Fruit fly (Drosophila melanogaster) whole organism, embryonic: ENCODE results near the gene Lerp.

ENCODE experiments used
- Abd-B ChIP-seq: fragments of 200-800 bp; sonication (Bioruptor generic); optimal IDR thresholded peaks from 2 replicates; lab custom pipeline; 2018; ENCODE audit warnings: missing biosample characterization, mild to moderate bottlenecking, missing genetic modification characterization, moderate library complexity
- Atf6 ChIP-seq: fragments of 200-800 bp; sonication (Bioruptor generic); IDR thresholded peaks from 2 replicates; pipeline ENCODE4 v1.3.6; 2022; ENCODE audit warnings: missing biosample characterization, missing genetic modification characterization
- BEAF-32 ChIP-seq: fragments of 200-800 bp; sonication (Bioruptor generic); optimal IDR thresholded peaks from 3 replicates; lab custom pipeline; 2017; ENCODE audit warnings: missing biosample characterization, missing genetic modification characterization, mild to moderate bottlenecking, moderate library complexity, missing genetic modification reagents
- CG14965 ChIP-seq: fragments of 200-800 bp; sonication (Bioruptor generic); optimal IDR thresholded peaks from 2 replicates; lab custom pipeline; 2016; ENCODE audit warnings: missing biosample characterization, missing genetic modification characterization, borderline replicate concordance
- CG2678 ChIP-seq: fragments of 200-800 bp; sonication (Bioruptor generic); optimal IDR thresholded peaks from 3 replicates; lab custom pipeline; 2019; ENCODE audit warnings: missing biosample characterization, mild to moderate bottlenecking, missing genetic modification characterization, moderate library complexity
- CG31388 ChIP-seq: fragments of 200-800 bp; sonication (Bioruptor generic); optimal IDR thresholded peaks from 2 replicates; lab custom pipeline; 2016; ENCODE audit warnings: missing biosample characterization, missing genetic modification characterization
- CG32767 ChIP-seq: fragments of 200-800 bp; sonication (Bioruptor generic); IDR thresholded peaks from 2 replicates; pipeline ENCODE4 v1.3.6; 2022; ENCODE audit warnings: missing biosample characterization, missing genetic modification characterization
- CG4282 ChIP-seq: fragments of 200-800 bp; sonication (Bioruptor generic); optimal IDR thresholded peaks from 2 replicates; lab custom pipeline; 2016; ENCODE audit warnings: missing biosample characterization, missing genetic modification characterization
- CG4404 ChIP-seq: fragments of 200-800 bp; sonication (Bioruptor generic); IDR thresholded peaks from 2 replicates; pipeline ENCODE4 v1.3.6; 2022; ENCODE audit warnings: missing biosample characterization, missing genetic modification characterization
- CG4707 ChIP-seq: fragments of 200-800 bp; sonication (Bioruptor generic); optimal IDR thresholded peaks from 2 replicates; lab custom pipeline; 2018; ENCODE audit warnings: missing biosample characterization, mild to moderate bottlenecking, missing genetic modification characterization, moderate library complexity
- CG5180 ChIP-seq: fragments of 200-800 bp; sonication (Bioruptor generic); optimal IDR thresholded peaks from 3 replicates; lab custom pipeline; 2017; ENCODE audit warnings: missing biosample characterization, missing genetic modification characterization, mild to moderate bottlenecking, moderate library complexity, missing genetic modification reagents
- CG5245 ChIP-seq: fragments of 200-800 bp; sonication (Bioruptor generic); optimal IDR thresholded peaks from 3 replicates; lab custom pipeline; 2016; ENCODE audit warnings: missing biosample characterization, missing genetic modification characterization
- CG5953 ChIP-seq: fragments of 200-800 bp; sonication (Bioruptor generic); IDR thresholded peaks from 2 replicates; pipeline ENCODE4 v1.3.6; 2022; ENCODE audit warnings: missing biosample characterization, missing genetic modification characterization
- CG8359 ChIP-seq: fragments of 200-800 bp; sonication (Bioruptor generic); optimal IDR thresholded peaks from 2 replicates; lab custom pipeline; 2017; ENCODE audit warnings: missing biosample characterization, mild to moderate bottlenecking, missing genetic modification characterization, borderline replicate concordance
- CTCF ChIP-seq: fragments of 200-800 bp; sonication (Bioruptor generic); optimal IDR thresholded peaks from 2 replicates; lab custom pipeline; 2017; ENCODE audit warnings: missing biosample characterization, mild to moderate bottlenecking, missing genetic modification characterization, moderate library complexity
- D19A ChIP-seq: fragments of 200-800 bp; optimal IDR thresholded peaks from 3 replicates; lab custom pipeline; 2019; ENCODE audit warnings: missing biosample characterization, mild to moderate bottlenecking, missing genetic modification characterization, moderate library complexity
- Dad ChIP-seq: fragments of 200-800 bp; sonication (Bioruptor generic); optimal IDR thresholded peaks from 3 replicates; lab custom pipeline; 2016; ENCODE audit warnings: missing biosample characterization, missing genetic modification characterization
- Doc3 ChIP-seq: fragments of 200-800 bp; sonication (Bioruptor generic); IDR thresholded peaks from 3 replicates; pipeline ENCODE4 v1.3.6; 2022; ENCODE audit warnings: missing biosample characterization, missing genetic modification characterization; ENCODE audit not compliant: partially characterized antibody
- ERR ChIP-seq: fragments of 200-800 bp; sonication (Bioruptor generic); optimal IDR thresholded peaks from 2 replicates; lab custom pipeline; 2016; ENCODE audit warnings: missing biosample characterization, missing genetic modification characterization
- Fer2 ChIP-seq: fragments of 200-800 bp; sonication (Bioruptor generic); optimal IDR thresholded peaks from 2 replicates; lab custom pipeline; 2018; ENCODE audit warnings: missing biosample characterization, mild to moderate bottlenecking, missing genetic modification characterization, moderate library complexity
- Hmx ChIP-seq: fragments of 200-800 bp; sonication (Bioruptor generic); optimal IDR thresholded peaks from 2 replicates; lab custom pipeline; 2016; ENCODE audit warnings: missing biosample characterization, missing genetic modification characterization
- Meics ChIP-seq: fragments of 200-800 bp; sonication (Bioruptor generic); optimal IDR thresholded peaks from 2 replicates; lab custom pipeline; 2017; ENCODE audit warnings: missing biosample characterization, mild to moderate bottlenecking, missing genetic modification characterization
- NK7.1 ChIP-seq: fragments of 200-800 bp; sonication (Bioruptor generic); optimal IDR thresholded peaks from 3 replicates; lab custom pipeline; 2016; ENCODE audit warnings: missing biosample characterization, missing genetic modification characterization
- Pdp1 ChIP-seq, 2 experiments: fragments of 200-800 bp; sonication (Bioruptor generic); optimal IDR thresholded peaks; 3 replicates each; lab custom pipeline; 2016; ENCODE audit warnings: missing biosample characterization in 2 of 2, missing genetic modification characterization in 2 of 2, mild to moderate bottlenecking in 1 of 2, moderate library complexity in 1 of 2
- Ravus ChIP-seq: fragments of 200-800 bp; sonication (Bioruptor generic); IDR thresholded peaks from 2 replicates; pipeline ENCODE4 v1.3.6; 2022; ENCODE audit warnings: missing biosample characterization, missing genetic modification characterization
- Scr ChIP-seq: fragments of 200-800 bp; sonication (Bioruptor generic); IDR thresholded peaks from 2 replicates; pipeline ENCODE4 v1.3.6; 2022; ENCODE audit warnings: missing biosample characterization, missing genetic modification characterization; ENCODE audit not compliant: partially characterized antibody
- Xrp1 ChIP-seq: fragments of 200-800 bp; sonication (Bioruptor generic); IDR thresholded peaks from 2 replicates; pipeline ENCODE4 v1.3.6; 2022; ENCODE audit warnings: missing biosample characterization, missing genetic modification characterization
- amos ChIP-seq: fragments of 200-800 bp; sonication (Bioruptor generic); IDR thresholded peaks from 2 replicates; pipeline ENCODE4 v1.3.6; 2022; ENCODE audit warnings: missing biosample characterization, missing genetic modification characterization; ENCODE audit not compliant: partially characterized antibody
- btn ChIP-seq: fragments of 200-800 bp; sonication (Bioruptor generic); optimal IDR thresholded peaks from 2 replicates; lab custom pipeline; 2016; ENCODE audit warnings: missing biosample characterization, missing genetic modification characterization
- cato ChIP-seq: fragments of 200-800 bp; sonication (Bioruptor generic); optimal IDR thresholded peaks from 2 replicates; lab custom pipeline; 2016; ENCODE audit warnings: missing biosample characterization, missing genetic modification characterization, borderline replicate concordance
- chm ChIP-seq: fragments of 200-800 bp; sonication (Bioruptor generic); IDR thresholded peaks from 2 replicates; pipeline ENCODE4 v1.3.6; 2022; ENCODE audit warnings: missing biosample characterization, missing genetic modification characterization
- da ChIP-seq: fragments of 200-800 bp; sonication (Bioruptor generic); optimal IDR thresholded peaks from 2 replicates; lab custom pipeline; 2016; ENCODE audit warnings: missing biosample characterization, missing genetic modification characterization
- en ChIP-seq: fragments of 200-800 bp; sonication (Bioruptor generic); optimal IDR thresholded peaks from 2 replicates; lab custom pipeline; 2016; ENCODE audit warnings: missing biosample characterization, missing genetic modification characterization
- fd102C ChIP-seq: fragments of 200-800 bp; sonication (Bioruptor generic); optimal IDR thresholded peaks from 2 replicates; lab custom pipeline; 2018; ENCODE audit warnings: missing biosample characterization, mild to moderate bottlenecking, missing genetic modification characterization, moderate library complexity
- fd3F ChIP-seq: fragments of 200-800 bp; sonication (Bioruptor generic); optimal IDR thresholded peaks from 2 replicates; lab custom pipeline; 2018; ENCODE audit warnings: missing biosample characterization, mild to moderate bottlenecking, missing genetic modification characterization, moderate library complexity
- her ChIP-seq: fragments of 200-800 bp; sonication (Bioruptor generic); optimal IDR thresholded peaks from 2 replicates; lab custom pipeline; 2016; ENCODE audit warnings: missing biosample characterization, missing genetic modification characterization
- hth ChIP-seq: fragments of >200 bp; optimal IDR thresholded peaks from 2 replicates; lab custom pipeline; 2017; ENCODE audit warnings: inconsistent platforms
- nau ChIP-seq: fragments of 200-800 bp; sonication (Bioruptor generic); optimal IDR thresholded peaks from 3 replicates; lab custom pipeline; 2017; ENCODE audit warnings: missing biosample characterization, mild to moderate bottlenecking, missing genetic modification characterization, missing genetic modification reagents
- salm ChIP-seq: fragments of 200-800 bp; sonication (Bioruptor generic); optimal IDR thresholded peaks from 2 replicates; lab custom pipeline; 2018; ENCODE audit warnings: missing biosample characterization, mild to moderate bottlenecking, missing genetic modification characterization
- shn ChIP-seq: fragments of 200-800 bp; sonication (Bioruptor generic); optimal IDR thresholded peaks from 3 replicates; lab custom pipeline; 2016; ENCODE audit warnings: missing biosample characterization, missing genetic modification characterization
- tgo ChIP-seq: fragments of 200-800 bp; sonication (Bioruptor generic); IDR thresholded peaks from 3 replicates; pipeline ENCODE4 v1.3.6; 2022; ENCODE audit warnings: missing biosample characterization, missing genetic modification characterization
- vvl ChIP-seq: fragments of 200-800 bp; sonication (Bioruptor generic); IDR thresholded peaks from 2 replicates; pipeline ENCODE4 v1.3.6; 2022; ENCODE audit warnings: missing biosample characterization, missing genetic modification characterization
- wdn ChIP-seq: fragments of 200-800 bp; sonication (Bioruptor generic); IDR thresholded peaks from 2 replicates; pipeline ENCODE4 v1.3.6; 2022; ENCODE audit warnings: missing biosample characterization, missing genetic modification characterization
- wek ChIP-seq: fragments of 200-800 bp; sonication (Bioruptor generic); optimal IDR thresholded peaks from 3 replicates; lab custom pipeline; 2018; ENCODE audit warnings: missing biosample characterization, mild to moderate bottlenecking, missing genetic modification characterization, moderate library complexity
- zen ChIP-seq: fragments of 200-800 bp; sonication (Bioruptor generic); optimal IDR thresholded peaks from 3 replicates; lab custom pipeline; 2018; ENCODE audit warnings: missing biosample characterization, mild to moderate bottlenecking, missing genetic modification characterization, moderate library complexity

Lerp gene

dm6 chr3R:26875544-26876027 lies 12.7 kb upstream of the Lerp start, which contains the start of gene Rb97D (continued):
- TF ChIP-seq CG4282 (GFP tag; lab: Kevin White, UChicago) = peak; percentile 55
- peak; percentile 78 for TF ChIP-seq Xrp1
- TF ChIP-seq Hmx (GFP tag; lab: Kevin White, UChicago) = peak; percentile 60
- no peak for TF ChIP-seq NK7.1 (GFP tag; lab: Kevin White, UChicago)
- TF ChIP-seq vvl (GFP tag; lab: Robert Waterston, UW) = peak; percentile 83
- TF ChIP-seq chm (GFP tag; lab: Robert Waterston, UW) = peak; percentile 83
- peak; percentile 53; the same call in 1 of the 2 replicates for TF ChIP-seq CG5953 (GFP tag; lab: Robert Waterston, UW)
- TF ChIP-seq da (GFP tag; lab: Kevin White, UChicago) = no peak
- TF ChIP-seq CTCF (GFP tag; lab: Kevin White, UChicago) = peak; percentile 3
- 0 out of 2 replicates have a peak, but pooled peaks have one; percentile 36 for TF ChIP-seq wdn (GFP tag; lab: Robert Waterston, UW)
- no peak for TF ChIP-seq btn (GFP tag; lab: Kevin White, UChicago)
- TF ChIP-seq CG14965 (GFP tag; lab: Kevin White, UChicago) = no peak
- TF ChIP-seq shn (GFP tag; lab: Kevin White, UChicago) = peak; percentile 62
- TF ChIP-seq nau = peak; percentile 39
- peak; percentile 52; the same call in 1 of the 2 replicates for TF ChIP-seq Atf6
- no peak for TF ChIP-seq CG4707 (GFP tag; lab: Kevin White, UChicago)
- TF ChIP-seq CG32767 (GFP tag; lab: Robert Waterston, UW) = peak; percentile 70
- no peak for TF ChIP-seq fd102C (GFP tag; lab: Kevin White, UChicago)
- no peak for TF ChIP-seq Ravus
- TF ChIP-seq CG2678 = peak; percentile 78
- no peak for TF ChIP-seq ERR
- TF ChIP-seq her (GFP tag; lab: Kevin White, UChicago) = peak; percentile 66
- TF ChIP-seq Fer2 = peak; percentile 69
- no peak for TF ChIP-seq Abd-B (GFP tag; lab: Kevin White, UChicago)
- peak; percentile 53 for TF ChIP-seq CG4404 (GFP tag; lab: Robert Waterston, UW)
- TF ChIP-seq cato (GFP tag; lab: Kevin White, UChicago) = no peak
- peak; percentile 84 for TF ChIP-seq BEAF-32 (GFP tag; lab: Kevin White, UChicago)
- TF ChIP-seq salm = peak; percentile 12
- TF ChIP-seq Scr = peak; percentile 91
- TF ChIP-seq CG31388 (GFP tag; lab: Kevin White, UChicago) = no peak
- TF ChIP-seq fd3F = peak; percentile 38
- TF ChIP-seq hth (lab: Kevin White, UChicago) = no peak
- peak; percentile 79 for TF ChIP-seq Meics (GFP tag; lab: Kevin White, UChicago)
- peak; percentile 15 for TF ChIP-seq CG8359
- peak; percentile 4 for TF ChIP-seq en (GFP tag; lab: Kevin White, UChicago)
- TF ChIP-seq amos (GFP tag; lab: Robert Waterston, UW) = peak; percentile 82
- peak; percentile 60 for TF ChIP-seq zen (tag; lab: Kevin White, UChicago)
- TF ChIP-seq tgo = peak; percentile 62
- TF ChIP-seq CG5245 = peak; percentile 55
- peak; percentile 95 for TF ChIP-seq wek (GFP tag; lab: Kevin White, UChicago)
- peak; percentile 93 for TF ChIP-seq Doc3
- TF ChIP-seq Dad (GFP tag; lab: Kevin White, UChicago) = peak; percentile 47

- TF ChIP-seq D19A = no peak
- TF ChIP-seq Pdp1 (GFP tag; optimal IDR thresholded peaks at IDR 0.05; lab: Kevin White, UChicago) = peak in 1 of 2 experiments; percentile 55
- peak; percentile 98 for TF ChIP-seq CG5180 (GFP tag; lab: Kevin White, UChicago)
Observed at dm6 chr3R:26871852-26872251, 8.9 kb upstream of the Lerp start, which contains the start of gene SPARC. Gene SPARC (minus strand): TSS chr3R:26871995.
